Worm (Caenorhabditis elegans) whole organism, L4 larva: ENCODE measurements around the gene prcc-1.

Experiments
- F10B5.3 ChIP-seq: sonication (generic microtip); optimal IDR thresholded peaks from 2 replicates; lab custom pipeline; 2016; ENCODE audit warnings: mild to moderate bottlenecking, missing genetic modification characterization, missing compliant biosample characterization
- F26F4.8 ChIP-seq: fragments of 200-800 bp; sonication (Bioruptor generic); conservative IDR thresholded peaks from 2 replicates; pipeline ENCODE4 v1.3.6; 2022; ENCODE audit warnings: missing genetic modification characterization, missing compliant biosample characterization
- F49E8.2 ChIP-seq: sonication (generic microtip); optimal IDR thresholded peaks from 2 replicates; lab custom pipeline; 2016; ENCODE audit warnings: missing compliant biosample characterization, mild to moderate bottlenecking, missing genetic modification characterization, borderline replicate concordance
- R02D3.7 ChIP-seq: fragments of 150-350 bp; sonication (generic microtip); optimal IDR thresholded peaks from 3 replicates; lab custom pipeline; 2014; ENCODE audit warnings: missing biosample characterization, missing genetic modification characterization
- T26A8.4 ChIP-seq: fragments of 200-800 bp; sonication (Bioruptor generic); IDR thresholded peaks from 2 replicates; pipeline ENCODE4 v1.3.6; 2022; ENCODE audit warnings: missing genetic modification characterization, missing compliant biosample characterization
- ZK546.5 ChIP-seq, 2 experiments: sonication (generic microtip); optimal IDR thresholded peaks; 2 replicates each; lab custom pipeline; 2017; ENCODE audit warnings: missing biosample characterization in 2 of 2, missing genetic modification characterization in 2 of 2
- ama-1 ChIP-seq: fragments of 150-350 bp; optimal IDR thresholded peaks from 2 replicates; lab custom pipeline; 2014; ENCODE audit warnings: inconsistent platforms, mixed read lengths
- ceh-32 ChIP-seq: sonication (generic microtip); optimal IDR thresholded peaks from 2 replicates; lab custom pipeline; 2016; ENCODE audit warnings: mild to moderate bottlenecking, missing genetic modification characterization, missing compliant biosample characterization; ENCODE audit not compliant: poor library complexity
- ces-1 ChIP-seq: fragments of 150-350 bp; sonication (generic microtip); optimal IDR thresholded peaks from 4 replicates; lab custom pipeline; 2014; ENCODE audit warnings: missing biosample characterization, missing genetic modification reagents, missing genetic modification characterization
- dmd-6 ChIP-seq: fragments of 200-800 bp; sonication (Bioruptor generic); IDR thresholded peaks from 2 replicates; pipeline ENCODE4 v1.3.6; 2022; ENCODE audit warnings: missing genetic modification reagents, missing genetic modification characterization, missing compliant biosample characterization
- fos-1 ChIP-seq: fragments of 150-350 bp; optimal IDR thresholded peaks from 2 replicates; lab custom pipeline; 2014; ENCODE audit warnings: missing biosample characterization, missing genetic modification characterization
- gei-8 ChIP-seq: fragments of 200-800 bp; sonication (Bioruptor generic); optimal IDR thresholded peaks from 2 replicates; lab custom pipeline; 2018; ENCODE audit warnings: mild to moderate bottlenecking, missing genetic modification characterization, missing compliant biosample characterization
- hif-1 ChIP-seq, 2 experiments: sonication (generic microtip); optimal IDR thresholded peaks; 2 replicates each; lab custom pipeline; 2016 to 2017; ENCODE audit warnings: missing compliant biosample characterization in 2 of 2, missing genetic modification characterization in 2 of 2, missing genetic modification reagents in 2 of 2, missing genotype in 2 of 2, mild to moderate bottlenecking in 1 of 2
- hlh-11 ChIP-seq: fragments of 200-800 bp; sonication (Bioruptor generic); optimal IDR thresholded peaks from 2 replicates; lab custom pipeline; 2018; ENCODE audit warnings: mild to moderate bottlenecking, missing genetic modification characterization, missing compliant biosample characterization
- hlh-30 ChIP-seq: sonication (generic microtip); optimal IDR thresholded peaks from 2 replicates; lab custom pipeline; 2017; ENCODE audit warnings: antibody characterized with exemption, mild to moderate bottlenecking, missing genetic modification characterization, missing compliant biosample characterization; ENCODE audit not compliant: insufficient read depth
- lin-29 ChIP-seq: fragments of 200-800 bp; sonication (Bioruptor generic); IDR thresholded peaks from 2 replicates; pipeline ENCODE4 v1.3.6; 2022; ENCODE audit warnings: missing genetic modification reagents, missing genetic modification characterization, missing compliant biosample characterization
- lsy-2 ChIP-seq, 2 experiments: fragments of 150-350 bp in 1 of 2; sonication (generic microtip) in 1 of 2; optimal IDR thresholded peaks; 2 replicates each; lab custom pipeline; 2014 to 2017; ENCODE audit warnings: missing biosample characterization in 2 of 2, missing genetic modification characterization in 2 of 2
- madf-9 ChIP-seq: fragments of 200-800 bp; sonication (Bioruptor generic); conservative IDR thresholded peaks from 2 replicates; pipeline ENCODE4 v1.3.6; 2022; ENCODE audit warnings: missing genetic modification reagents, missing genetic modification characterization, missing compliant biosample characterization
- mdl-1 ChIP-seq, 2 experiments: fragments of 150-350 bp in 1 of 2; sonication (generic microtip) in 1 of 2; optimal IDR thresholded peaks; 2 replicates each; lab custom pipeline; 2014 to 2017; ENCODE audit warnings: missing biosample characterization in 2 of 2, missing genetic modification characterization in 2 of 2
- mdt-29 ChIP-seq: fragments of 200-800 bp; sonication (Bioruptor generic); IDR thresholded peaks from 2 replicates; pipeline ENCODE4 v1.3.6; 2022; ENCODE audit warnings: missing genetic modification reagents, missing genetic modification characterization, missing compliant biosample characterization
- mes-2 ChIP-seq: sonication (generic microtip); optimal IDR thresholded peaks from 2 replicates; lab custom pipeline; 2016; ENCODE audit warnings: missing genotype, mild to moderate bottlenecking, missing genetic modification characterization, missing compliant biosample characterization; ENCODE audit not compliant: poor library complexity, severe bottlenecking
- mxl-2 ChIP-seq: fragments of 200-800 bp; sonication (Bioruptor generic); conservative IDR thresholded peaks from 2 replicates; pipeline ENCODE4 v1.3.6; 2022; ENCODE audit warnings: missing genetic modification reagents, missing genetic modification characterization, missing compliant biosample characterization
- mxl-3 ChIP-seq: fragments of 200-800 bp; sonication (Bioruptor generic); optimal IDR thresholded peaks from 2 replicates; lab custom pipeline; 2018; ENCODE audit warnings: mild to moderate bottlenecking, missing genetic modification characterization, missing compliant biosample characterization
- nhr-10 ChIP-seq: fragments of 150-350 bp; optimal IDR thresholded peaks from 2 replicates; lab custom pipeline; 2014; ENCODE audit warnings: missing biosample characterization, missing genetic modification characterization
- nhr-25 ChIP-seq: sonication (generic microtip); optimal IDR thresholded peaks from 2 replicates; lab custom pipeline; 2017; ENCODE audit warnings: missing genetic modification characterization, mild to moderate bottlenecking, missing compliant biosample characterization, antibody characterized with exemption, moderate library complexity, borderline replicate concordance; ENCODE audit not compliant: insufficient read depth
- nhr-28 ChIP-seq: fragments of 150-350 bp; optimal IDR thresholded peaks from 2 replicates; lab custom pipeline; 2014; ENCODE audit warnings: missing biosample characterization, missing genetic modification characterization
- nhr-41 ChIP-seq: fragments of 200-800 bp; sonication (Bioruptor generic); IDR thresholded peaks from 2 replicates; pipeline ENCODE4 v1.3.6; 2022; ENCODE audit warnings: missing genetic modification reagents, missing genetic modification characterization, missing compliant biosample characterization
- nhr-77 ChIP-seq: fragments of 150-350 bp; optimal IDR thresholded peaks from 2 replicates; lab custom pipeline; 2014; ENCODE audit warnings: missing biosample characterization, missing genetic modification characterization
- set-16 ChIP-seq: fragments of 200-800 bp; sonication (Bioruptor generic); IDR thresholded peaks from 2 replicates; pipeline ENCODE4 v1.3.6; 2022; ENCODE audit warnings: missing genetic modification reagents, missing genetic modification characterization, missing compliant biosample characterization
- snpc-1.2 ChIP-seq: fragments of 200-800 bp; sonication (Bioruptor generic); IDR thresholded peaks from 2 replicates; pipeline ENCODE4 v1.3.6; 2022; ENCODE audit warnings: missing genetic modification reagents, missing genetic modification characterization, missing compliant biosample characterization
- snpc-4 ChIP-seq: fragments of 150-350 bp; optimal IDR thresholded peaks from 2 replicates; lab custom pipeline; 2014; ENCODE audit warnings: missing biosample characterization, missing genetic modification characterization
- unc-62 ChIP-seq, 3 experiments: fragments of 150-350 bp in 1 of 3; sonication (generic microtip); optimal IDR thresholded peaks in 2 of 3; peaks in 1 of 3; 1 replicate in 1 of 3; 2 replicates in 2 of 3; lab custom pipeline; 2014 to 2017; ENCODE audit warnings: missing biosample characterization in 3 of 3, missing genetic modification characterization in 3 of 3, missing genetic modification reagents in 3 of 3, missing genotype in 1 of 3
- vab-7 ChIP-seq: fragments of 200-800 bp; sonication (Bioruptor generic); IDR thresholded peaks from 2 replicates; pipeline ENCODE4 v1.3.6; 2022; ENCODE audit warnings: missing genetic modification reagents, missing genetic modification characterization, missing compliant biosample characterization
- ztf-11 ChIP-seq: fragments of 150-350 bp; optimal IDR thresholded peaks from 2 replicates; lab custom pipeline; 2014; ENCODE audit warnings: missing biosample characterization, missing genetic modification characterization

The prcc-1 gene

ce11 chrIV:13109751-13110150 lies 16.2 kb upstream of the prcc-1 start, which contains the start of gene best-1:
Gene best-1 (minus strand): TSS chrIV:13109779.
- peak; percentile 5 for TF ChIP-seq hlh-30 (tag; lab: Kevin White, UChicago)
- TF ChIP-seq lin-29 (GFP tag; lab: Robert Waterston, UW): no peak
- peak; percentile 32 for TF ChIP-seq mxl-3 (GFP tag; lab: Kevin White, UChicago)
- TF ChIP-seq hlh-11 (tag; lab: Kevin White, UChicago): peak; percentile 32
- no peak for TF ChIP-seq snpc-4
- TF ChIP-seq mdl-1 (tag; optimal IDR thresholded peaks at IDR 0.05; lab: Kevin White, UChicago): peak in 1 of 2 experiments; percentile 67
- TF ChIP-seq nhr-28 (tag; lab: Kevin White, UChicago): peak; percentile 52
- 0 out of 2 replicates have a peak, but pooled peaks have one; percentile 17 for TF ChIP-seq dmd-6 (GFP tag; lab: Robert Waterston, UW)
- TF ChIP-seq nhr-41 (GFP tag; lab: Robert Waterston, UW): no peak

DNA sequence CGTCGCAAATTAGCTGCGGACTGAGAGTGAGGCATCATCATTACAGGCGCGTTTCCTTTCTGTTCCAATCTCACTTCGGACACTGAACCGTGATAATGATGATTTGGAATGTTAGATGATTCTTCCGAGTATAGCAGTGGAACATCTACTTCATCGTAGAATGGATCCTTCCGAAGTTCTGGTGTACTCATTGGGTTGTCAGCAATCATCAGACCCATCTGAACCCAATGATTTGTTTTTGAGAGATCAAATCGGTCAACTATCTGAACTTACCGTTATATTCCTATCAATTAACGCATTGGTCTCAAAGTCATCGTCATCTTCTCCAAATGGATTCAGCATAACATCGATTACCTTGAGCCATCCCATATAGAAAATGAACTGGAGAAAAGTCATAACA lies 14.8 kb upstream of the prcc-1 start:
- TF ChIP-seq unc-62 (GFP tag; optimal IDR thresholded peaks at IDR 0.05 in 1 of 2; lab: Kevin White, UChicago) (peak in 1 of 2 experiments; percentile 94), unc-62 (tag; optimal IDR thresholded peaks at IDR 0.05; lab: Kevin White, UChicago) (no peak), nhr-77 (tag; lab: Kevin White, UChicago) (no peak)
- TF ChIP-seq, all 104 proteins: peak for 1

- TF ChIP-seq mxl-2 (GFP tag; lab: Robert Waterston, UW) (no peak), mdt-29 (no peak), R02D3.7 (tag; lab: Kevin White, UChicago) (no peak), ces-1 (GFP tag; lab: Kevin White, UChicago) (no peak), set-16 (GFP tag; lab: Robert Waterston, UW) (no peak), fos-1 (tag; lab: Kevin White, UChicago) (no peak), T26A8.4 (GFP tag; lab: Robert Waterston, UW) (no peak), F49E8.2 (tag; lab: Kevin White, UChicago) (no peak), lsy-2 (tag; optimal IDR thresholded peaks at IDR 0.05; lab: Kevin White, UChicago) (no peak), ceh-32 (tag; lab: Kevin White, UChicago) (no peak)
These were observed 13.8 kb upstream of the prcc-1 start, which contains the start of gene B0564.2 for ce11 chrIV:13107359-13107758. Gene B0564.2 (plus strand): TSS chrIV:13107659.

DNA sequence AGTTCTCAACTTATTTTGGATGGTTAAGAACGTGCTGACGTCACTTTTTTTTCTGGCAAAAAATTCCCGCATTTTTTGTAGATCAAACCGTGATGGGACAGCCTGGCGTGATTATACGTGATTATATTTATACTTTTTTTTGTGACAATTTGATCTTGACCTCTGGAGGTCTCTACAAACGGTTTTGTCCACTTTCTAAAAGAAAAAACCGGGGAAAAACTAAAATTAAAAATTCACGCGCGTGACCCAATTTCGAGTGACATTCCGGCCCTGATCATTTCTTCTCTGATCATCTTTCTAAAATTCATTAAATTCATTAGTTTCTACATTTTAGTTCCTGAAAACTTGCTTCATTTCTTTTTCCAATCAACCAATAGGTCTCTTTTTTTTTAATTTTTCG lies 11.3 kb upstream of the prcc-1 start, which contains the start of gene rde-11:
Gene rde-11 (plus strand): TSS at position 301 of the 400 bp plus-strand sequence.
- TF ChIP-seq snpc-1.2 (GFP tag; lab: Robert Waterston, UW): no peak
- no peak for TF ChIP-seq F10B5.3 (tag; lab: Kevin White, UChicago)
- TF ChIP-seq nhr-10 (tag; lab: Kevin White, UChicago): no peak
- no peak for TF ChIP-seq gei-8 (GFP tag; lab: Kevin White, UChicago)
- TF ChIP-seq hif-1 (tag; optimal IDR thresholded peaks at IDR 0.05; lab: Kevin White, UChicago): no peak
- TF ChIP-seq ama-1 (lab: Kevin White, UChicago): no peak
- no peak for TF ChIP-seq F26F4.8 (GFP tag; lab: Robert Waterston, UW)
- no peak for TF ChIP-seq vab-7 (GFP tag; lab: Robert Waterston, UW)
- no peak for TF ChIP-seq madf-9 (GFP tag; lab: Robert Waterston, UW)
- no peak for TF ChIP-seq ZK546.5 (tag; optimal IDR thresholded peaks at IDR 0.05; lab: Kevin White, UChicago)
- no peak for TF ChIP-seq hlh-30 (tag; lab: Kevin White, UChicago)
- no peak for TF ChIP-seq mes-2
- no peak for TF ChIP-seq nhr-28 (tag; lab: Kevin White, UChicago)
- no peak for TF ChIP-seq ztf-11
- TF ChIP-seq nhr-25: no peak
